Fruit fly (Drosophila melanogaster): ENCODE results near the gene CG6813.

Gene CG6813

dm6 chr3R:11625544-11625943 lies 894 bp downstream of the CG6813 start, which contains the start of gene Zaf1:
Gene Zaf1 (minus strand): TSS chr3R:11625644.
- TF ChIP-seq Hmr (GFP tag; optimal IDR thresholded peaks at IDR 0.05) (no peak), Gug (GFP tag; IDR thresholded peaks at IDR 0.05) (no peak), tin (GFP tag; optimal IDR thresholded peaks at IDR 0.05) (no peak), CG6654 (GFP tag; optimal IDR thresholded peaks at IDR 0.05) (no peak), kah (GFP tag; optimal IDR thresholded peaks at IDR 0.05) (no peak), CHES-1-like (GFP tag; optimal IDR thresholded peaks at IDR 0.05) (no peak), nau (GFP tag; optimal IDR thresholded peaks at IDR 0.05) (no peak), Dip3 (GFP tag; optimal IDR thresholded peaks at IDR 0.05) (no peak), CG17568 (GFP tag; optimal IDR thresholded peaks at IDR 0.05) (no peak), CG1647 (GFP tag; optimal IDR thresholded peaks at IDR 0.05) (no peak), sd (tag; optimal IDR thresholded peaks at IDR 0.05) (no peak)

dm6 chr3R:11623025-11623424 lies 3.4 kb downstream of the CG6813 start, which contains the start of gene CG14711:
Gene CG14711 (plus strand): TSS chr3R:11623339.
- peak; percentile 75 for TF ChIP-seq pum (GFP tag; optimal IDR thresholded peaks at IDR 0.05)
- TF ChIP-seq Usf (GFP tag; optimal IDR thresholded peaks at IDR 0.05), result peak; percentile 26
- peak; percentile 65 for TF ChIP-seq CHES-1-like (GFP tag; optimal IDR thresholded peaks at IDR 0.05)
- 0 out of 2 replicates have a peak, but pooled peaks have one; percentile 36 for TF ChIP-seq nerfin-2 (GFP tag; IDR thresholded peaks at IDR 0.05; ENCODE audit: partially characterized antibody)
- peak; percentile 31 for TF ChIP-seq Hmx (GFP tag; optimal IDR thresholded peaks at IDR 0.05)
- peak; percentile 44; the same call in 1 of the 2 replicates for TF ChIP-seq CG1024 (GFP tag; IDR thresholded peaks at IDR 0.05)
- peak; percentile 72 for TF ChIP-seq cato (GFP tag; optimal IDR thresholded peaks at IDR 0.05; ENCODE audit: borderline replicate concordance)
- TF ChIP-seq CG12071 (GFP tag; optimal IDR thresholded peaks at IDR 0.05), result no peak
- no peak for TF ChIP-seq CG12236 (GFP tag; optimal IDR thresholded peaks at IDR 0.05)
- TF ChIP-seq CG10321 (GFP tag; IDR thresholded peaks at IDR 0.05), result peak; percentile 30; the same call in 1 of the 2 replicates
- peak; percentile 84 for TF ChIP-seq CG11504 (tag; optimal IDR thresholded peaks at IDR 0.05)
- TF ChIP-seq CG7357 (GFP tag; IDR thresholded peaks at IDR 0.05), result peak; percentile 62; the same call in 2 of the 3 replicates
- TF ChIP-seq CG11093 (GFP tag; IDR thresholded peaks at IDR 0.05), result peak; percentile 59; the same call in 1 of the 3 replicates
- TF ChIP-seq sna (GFP tag; IDR thresholded peaks at IDR 0.05; ENCODE audit: partially characterized antibody), result peak; percentile 86; the same call in 1 of the 2 replicates
- TF ChIP-seq chinmo (GFP tag; IDR thresholded peaks at IDR 0.05; ENCODE audit: partially characterized antibody), result 0 out of 4 replicates have a peak, but pooled peaks have one; percentile 32
- peak; percentile 73 for TF ChIP-seq chm (GFP tag; IDR thresholded peaks at IDR 0.05)
- no peak for TF ChIP-seq Jarid2 (GFP tag; optimal IDR thresholded peaks at IDR 0.05)
- TF ChIP-seq CG16863 (GFP tag; optimal IDR thresholded peaks at IDR 0.05), result peak; percentile 67
- TF ChIP-seq MTF-1 (GFP tag; optimal IDR thresholded peaks at IDR 0.05; ENCODE audit: borderline replicate concordance), result peak; percentile 70
- no peak; the same call in 1 of the 2 replicates for TF ChIP-seq ro (GFP tag; IDR thresholded peaks at IDR 0.05)
- peak; percentile 77 for TF ChIP-seq CG6272 (GFP tag; IDR thresholded peaks at IDR 0.05)
- TF ChIP-seq YL-1 (GFP tag; optimal IDR thresholded peaks at IDR 0.05), result peak; percentile 91
- TF ChIP-seq CG8281 (tag; optimal IDR thresholded peaks at IDR 0.05), result no peak
- peak; percentile 89 for TF ChIP-seq slbo (GFP tag; IDR thresholded peaks at IDR 0.05)
- TF ChIP-seq vvl (GFP tag; IDR thresholded peaks at IDR 0.05), result peak; percentile 93
- peak; percentile 58 for TF ChIP-seq Bgb (GFP tag; IDR thresholded peaks at IDR 0.05; ENCODE audit: partially characterized antibody)
- TF ChIP-seq pnt (GFP tag; optimal IDR thresholded peaks at IDR 0.05), result peak; percentile 47
- peak; percentile 93 for TF ChIP-seq CG4617 (GFP tag; optimal IDR thresholded peaks at IDR 0.05; ENCODE audit: borderline replicate concordance)
- TF ChIP-seq fd96Cb (tag; optimal IDR thresholded peaks at IDR 0.05), result peak; percentile 74
- TF ChIP-seq Pdp1 (GFP tag; optimal IDR thresholded peaks at IDR 0.05), result peak; percentile 75 to 77
- TF ChIP-seq CG13894 (tag; optimal IDR thresholded peaks at IDR 0.05), result peak; percentile 88
- peak; percentile 31 for TF ChIP-seq fd102C (GFP tag; optimal IDR thresholded peaks at IDR 0.05)
- peak in 1 of 2 experiments; percentile 91 for TF ChIP-seq bsh (GFP tag; optimal IDR thresholded peaks at IDR 0.05)
- TF ChIP-seq Sry-δ (GFP tag; optimal IDR thresholded peaks at IDR 0.05), result peak; percentile 53
- TF ChIP-seq Mad (GFP tag; optimal IDR thresholded peaks at IDR 0.05), result peak; percentile 83
- peak; percentile 52; the same call in 1 of the 2 replicates for TF ChIP-seq Poxn (GFP tag; IDR thresholded peaks at IDR 0.05)
- TF ChIP-seq otp (GFP tag; IDR thresholded peaks at IDR 0.05), result peak; percentile 83
- no peak for TF ChIP-seq CG11723 (GFP tag; optimal IDR thresholded peaks at IDR 0.05)

All from whole organism, embryonic.